Fruit fly (Drosophila melanogaster): Measurements from ENCODE around the gene ArgRS.

ArgRS gene

dm6 chrX:15811666-15812614 lies 32.0 kb downstream of the ArgRS start (continued):
- TF ChIP-seq grn (GFP tag; optimal IDR thresholded peaks at IDR 0.05): no peak
- TF ChIP-seq CG13624 (GFP tag; optimal IDR thresholded peaks at IDR 0.05): no peak
- TF ChIP-seq CG7745 (tag; optimal IDR thresholded peaks at IDR 0.05): no peak
- no peak for TF ChIP-seq CG31441 (GFP tag; IDR thresholded peaks at IDR 0.05)
- TF ChIP-seq tll (GFP tag; optimal IDR thresholded peaks at IDR 0.05): no peak
- no peak for TF ChIP-seq MBD-R2 (GFP tag; IDR thresholded peaks at IDR 0.05)
- TF ChIP-seq mld (GFP tag; IDR thresholded peaks at IDR 0.05; ENCODE audit: partially characterized antibody): no peak
- TF ChIP-seq org-1 (GFP tag; optimal IDR thresholded peaks at IDR 0.05): no peak
- peak in 1 of 2 experiments; percentile 31 for TF ChIP-seq Pdp1 (GFP tag; optimal IDR thresholded peaks at IDR 0.05)
- TF ChIP-seq insv (GFP tag; optimal IDR thresholded peaks at IDR 0.05): peak in 1 of 2 experiments; percentile 64
- no peak for TF ChIP-seq caup (GFP tag; optimal IDR thresholded peaks at IDR 0.05; ENCODE audit: severe bottlenecking)
- peak; percentile 51 for TF ChIP-seq Deaf1 (tag; optimal IDR thresholded peaks at IDR 0.05)
- no peak for TF ChIP-seq pfk (GFP tag; optimal IDR thresholded peaks at IDR 0.05)
- TF ChIP-seq scrt (GFP tag; optimal IDR thresholded peaks at IDR 0.05): no peak
- TF ChIP-seq CG6791 (GFP tag; IDR thresholded peaks at IDR 0.05; ENCODE audit: partially characterized antibody): no peak
- no peak for TF ChIP-seq psq (GFP tag; optimal IDR thresholded peaks at IDR 0.05)
- TF ChIP-seq oc (tag; optimal IDR thresholded peaks at IDR 0.05): no peak
- TF ChIP-seq z (GFP tag; IDR thresholded peaks at IDR 0.05): peak; percentile 56; the same call in 1 of the 3 replicates
- TF ChIP-seq Nf-YA (GFP tag; IDR thresholded peaks at IDR 0.05): no peak
- no peak for TF ChIP-seq CG12942 (GFP tag; optimal IDR thresholded peaks at IDR 0.05)
- TF ChIP-seq NC2α (GFP tag; optimal IDR thresholded peaks at IDR 0.05): no peak
- TF ChIP-seq slou (GFP tag; optimal IDR thresholded peaks at IDR 0.05): no peak
- no peak for TF ChIP-seq sima (GFP tag; optimal IDR thresholded peaks at IDR 0.05)
- no peak for TF ChIP-seq Bteb2 (GFP tag; optimal IDR thresholded peaks at IDR 0.05)
- TF ChIP-seq kni (GFP tag; optimal IDR thresholded peaks at IDR 0.05): peak; percentile 98
- TF ChIP-seq phol (tag; optimal IDR thresholded peaks at IDR 0.05): no peak
- no peak for TF ChIP-seq CG1024 (GFP tag; IDR thresholded peaks at IDR 0.05)
- no peak for TF ChIP-seq Hand (GFP tag; optimal IDR thresholded peaks at IDR 0.05)
- TF ChIP-seq CkIIα-i1 (GFP tag; IDR thresholded peaks at IDR 0.05): no peak
- no peak for TF ChIP-seq CG9797 (GFP tag; optimal IDR thresholded peaks at IDR 0.05)
- TF ChIP-seq CG11093 (GFP tag; IDR thresholded peaks at IDR 0.05): no peak
- TF ChIP-seq toy (GFP tag; IDR thresholded peaks at IDR 0.05): no peak
- no peak for TF ChIP-seq Hmx (GFP tag; optimal IDR thresholded peaks at IDR 0.05)
- no peak for TF ChIP-seq kah (GFP tag; optimal IDR thresholded peaks at IDR 0.05)
- TF ChIP-seq Mes4 (GFP tag; optimal IDR thresholded peaks at IDR 0.05): no peak
- TF ChIP-seq Adf1 (GFP tag; IDR thresholded peaks at IDR 0.05): peak; percentile 90
- no peak for TF ChIP-seq Hr51 (GFP tag; optimal IDR thresholded peaks at IDR 0.05)
- TF ChIP-seq Dll (GFP tag; IDR thresholded peaks at IDR 0.05; ENCODE audit: partially characterized antibody): no peak; the same call in 3 of the 4 replicates
- TF ChIP-seq CG1832 (GFP tag; optimal IDR thresholded peaks at IDR 0.05): no peak
- no peak for TF ChIP-seq CG4617 (GFP tag; optimal IDR thresholded peaks at IDR 0.05; ENCODE audit: borderline replicate concordance)
- no peak for TF ChIP-seq Chrac-16 (GFP tag; optimal IDR thresholded peaks at IDR 0.05)
- no peak for TF ChIP-seq dmrt11E (tag; optimal IDR thresholded peaks at IDR 0.05)
- TF ChIP-seq CG6272 (GFP tag; IDR thresholded peaks at IDR 0.05): no peak
- no peak for TF ChIP-seq Hsf (GFP tag; optimal IDR thresholded peaks at IDR 0.05)
- TF ChIP-seq dysf (GFP tag; IDR thresholded peaks at IDR 0.05): no peak
- no peak for TF ChIP-seq cas (GFP tag; IDR thresholded peaks at IDR 0.05)
- no peak for TF ChIP-seq vnd (GFP tag; IDR thresholded peaks at IDR 0.05; ENCODE audit: partially characterized antibody)
- TF ChIP-seq CG8290 (GFP tag; optimal IDR thresholded peaks at IDR 0.05): no peak
- TF ChIP-seq CG8290 (tag; optimal IDR thresholded peaks at IDR 0.05): no peak
